Fruit fly (Drosophila melanogaster): Measurements from ENCODE around the gene CG7523.
A peak's percentile ranks its signal among the peaks of the same experiment; 100 is the strongest.

The CG7523 gene

DNA sequence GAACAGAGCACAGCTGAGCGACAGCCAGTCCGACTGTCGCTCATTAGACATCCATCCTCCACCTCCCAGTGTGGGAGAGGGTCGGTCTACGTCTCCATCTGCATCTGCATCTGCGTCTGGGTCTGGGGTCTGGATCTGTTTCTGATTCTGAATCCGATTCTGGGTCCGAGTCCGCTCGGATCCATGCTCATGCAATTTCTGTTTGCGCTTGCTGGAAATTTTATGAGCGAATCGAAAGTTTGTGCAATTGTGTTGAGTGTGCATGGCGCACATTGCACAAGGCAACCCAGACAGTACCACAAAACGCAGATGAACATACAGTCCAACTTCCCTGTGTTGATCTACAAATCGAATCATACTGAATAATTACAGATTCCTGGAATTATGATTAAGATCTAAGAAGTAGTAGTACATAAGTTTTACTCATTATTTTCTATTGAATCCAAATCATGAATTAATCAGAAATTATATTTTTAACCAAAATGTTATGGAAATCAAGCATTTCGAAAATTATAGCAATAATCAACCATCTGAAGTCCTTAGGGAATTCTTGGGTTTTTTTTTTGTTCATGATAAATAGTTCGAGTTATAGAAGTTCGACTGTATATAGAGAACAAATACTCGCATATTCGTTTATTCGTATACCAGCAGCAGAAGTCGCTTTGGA, 32.5 kb upstream of the CG7523 start (continued):
- TF ChIP-seq Sox100B (GFP tag; optimal IDR thresholded peaks at IDR 0.05) (peak; percentile 27), PHDP (tag; optimal IDR thresholded peaks at IDR 0.05) (no peak), CG7745 (tag; optimal IDR thresholded peaks at IDR 0.05) (no peak), cad (GFP tag; optimal IDR thresholded peaks at IDR 0.05) (no peak), Gsc (GFP tag; IDR thresholded peaks at IDR 0.05) (no peak), Mes4 (GFP tag; optimal IDR thresholded peaks at IDR 0.05) (no peak), CG18262 (tag; optimal IDR thresholded peaks at IDR 0.05) (no peak), CG14050 (GFP tag; IDR thresholded peaks at IDR 0.05) (no peak), pan (optimal IDR thresholded peaks at IDR 0.05) (no peak), pan (GFP tag; optimal IDR thresholded peaks at IDR 0.05 in 1 of 2, IDR thresholded peaks at IDR 0.05 in 1 of 2) (no peak), corto (GFP tag; optimal IDR thresholded peaks at IDR 0.05) (peak; percentile 33), jigr1 (GFP tag; IDR thresholded peaks at IDR 0.05) (no peak), twi (tag; optimal IDR thresholded peaks at IDR 0.05) (no peak), slp2 (GFP tag; optimal IDR thresholded peaks at IDR 0.05) (no peak), YL-1 (GFP tag; optimal IDR thresholded peaks at IDR 0.05) (no peak), fu2 (GFP tag; optimal IDR thresholded peaks at IDR 0.05) (no peak), chif (GFP tag; optimal IDR thresholded peaks at IDR 0.05) (no peak), TFAM (GFP tag; optimal IDR thresholded peaks at IDR 0.05) (no peak), vnd (GFP tag; IDR thresholded peaks at IDR 0.05; ENCODE audit: partially characterized antibody) (no peak), CG10321 (GFP tag; IDR thresholded peaks at IDR 0.05) (no peak), pfk (GFP tag; optimal IDR thresholded peaks at IDR 0.05) (no peak), CG11456 (GFP tag; IDR thresholded peaks at IDR 0.05) (no peak), danr (GFP tag; IDR thresholded peaks at IDR 0.05) (no peak), scrt (GFP tag; optimal IDR thresholded peaks at IDR 0.05) (no peak), CG6272 (GFP tag; IDR thresholded peaks at IDR 0.05) (no peak), CG4404 (GFP tag; IDR thresholded peaks at IDR 0.05) (no peak), CG6854 (GFP tag; optimal IDR thresholded peaks at IDR 0.05) (no peak), CG43689 (GFP tag; IDR thresholded peaks at IDR 0.05) (no peak), NC2α (GFP tag; optimal IDR thresholded peaks at IDR 0.05) (no peak), Oaz (GFP tag; IDR thresholded peaks at IDR 0.05) (no peak), lilli (GFP tag; optimal IDR thresholded peaks at IDR 0.05) (no peak), CG31388 (GFP tag; optimal IDR thresholded peaks at IDR 0.05) (no peak), disco-r (GFP tag; optimal IDR thresholded peaks at IDR 0.05) (no peak), gsb-n (tag; optimal IDR thresholded peaks at IDR 0.05) (no peak), dysf (GFP tag; IDR thresholded peaks at IDR 0.05) (0 out of 3 replicates have a peak, but pooled peaks have one; percentile 10), ac (GFP tag; optimal IDR thresholded peaks at IDR 0.05) (no peak), kay (GFP tag; optimal IDR thresholded peaks at IDR 0.05) (no peak), Asciz (GFP tag; optimal IDR thresholded peaks at IDR 0.05) (peak; percentile 4), CG15696 (tag; optimal IDR thresholded peaks at IDR 0.05) (no peak), cg (GFP tag; optimal IDR thresholded peaks at IDR 0.05) (no peak), CG9609 (GFP tag; optimal IDR thresholded peaks at IDR 0.05) (no peak), CG2129 (GFP tag; IDR thresholded peaks at IDR 0.05; ENCODE audit: partially characterized antibody) (no peak), vvl (GFP tag; IDR thresholded peaks at IDR 0.05) (no peak), ash1 (GFP tag; optimal IDR thresholded peaks at IDR 0.05) (no peak), ara (GFP tag; IDR thresholded peaks at IDR 0.05) (no peak), Atf6 (GFP tag; IDR thresholded peaks at IDR 0.05) (no peak), Dek (tag; optimal IDR thresholded peaks at IDR 0.05) (no peak), gce (GFP tag; IDR thresholded peaks at IDR 0.05) (no peak), CG13287 (GFP tag; IDR thresholded peaks at IDR 0.05; ENCODE audit: partially characterized antibody) (no peak), CG8359 (GFP tag; optimal IDR thresholded peaks at IDR 0.05; ENCODE audit: borderline replicate concordance) (no peak), ftz-f1 (GFP tag; optimal IDR thresholded peaks at IDR 0.05) (no peak), CG11085 (GFP tag; IDR thresholded peaks at IDR 0.05) (no peak)
